Worm (Caenorhabditis elegans): ENCODE data around the gene R160.2.

ce11 chrX:4424254-4424653 lies 47.6 kb upstream of the R160.2 start:
- no peak for TF ChIP-seq ceh-36 (tag; optimal IDR thresholded peaks at IDR 0.05)
- TF ChIP-seq aly-1 (tag; optimal IDR thresholded peaks at IDR 0.05): no peak
- TF ChIP-seq ama-1 (optimal IDR thresholded peaks at IDR 0.05): no peak
- no peak for TF ChIP-seq sea-1 (GFP tag; conservative IDR thresholded peaks at IDR 0.05)
- TF ChIP-seq hmg-4 (GFP tag; optimal IDR thresholded peaks at IDR 0.05): no peak
- TF ChIP-seq tra-4 (tag; optimal IDR thresholded peaks at IDR 0.05): no peak
- TF ChIP-seq tbx-37 (GFP tag; conservative IDR thresholded peaks at IDR 0.05): no peak
- TF ChIP-seq scrt-1 (GFP tag; IDR thresholded peaks at IDR 0.05): no peak

Data from whole organism, early embryonic.